Fruit fly (Drosophila melanogaster) whole organism, embryonic: ENCODE results near the gene Tti1.
A peak's percentile ranks its signal among the peaks of the same experiment; 100 is the strongest.

Experiments used
- Aef1 ChIP-seq: fragments of 200-800 bp; sonication (Bioruptor generic); IDR thresholded peaks from 3 replicates; pipeline ENCODE4 v1.3.6; 2022; ENCODE audit warnings: missing biosample characterization, missing genetic modification characterization
- CG10267 ChIP-seq: fragments of 200-800 bp; sonication (Bioruptor generic); optimal IDR thresholded peaks from 2 replicates; lab custom pipeline; 2018; ENCODE audit warnings: missing biosample characterization, mild to moderate bottlenecking, missing genetic modification characterization, moderate library complexity
- CG10321 ChIP-seq: fragments of 200-800 bp; sonication (Bioruptor generic); IDR thresholded peaks from 2 replicates; pipeline ENCODE4 v1.3.6; 2022; ENCODE audit warnings: missing biosample characterization, missing genetic modification characterization
- CG10959 ChIP-seq: fragments of 200-800 bp; sonication (Bioruptor generic); IDR thresholded peaks from 2 replicates; pipeline ENCODE4 v1.3.6; 2022; ENCODE audit warnings: missing biosample characterization, missing genetic modification characterization
- CG11085 ChIP-seq: fragments of 200-800 bp; sonication (Bioruptor generic); IDR thresholded peaks from 2 replicates; pipeline ENCODE4 v1.3.6; 2022; ENCODE audit warnings: missing biosample characterization, missing genetic modification characterization
- CG13424 ChIP-seq: fragments of 200-800 bp; sonication (Bioruptor generic); optimal IDR thresholded peaks from 2 replicates; lab custom pipeline; 2019; ENCODE audit warnings: missing biosample characterization, mild to moderate bottlenecking, missing genetic modification characterization, moderate library complexity
- CG14860 ChIP-seq: fragments of 200-800 bp; sonication (Bioruptor generic); IDR thresholded peaks from 3 replicates; pipeline ENCODE4 v1.3.6; 2022; ENCODE audit warnings: missing biosample characterization, missing genetic modification characterization; ENCODE audit not compliant: partially characterized antibody
- CG15073 ChIP-seq: fragments of 200-800 bp; sonication (Bioruptor generic); optimal IDR thresholded peaks from 2 replicates; lab custom pipeline; 2016; ENCODE audit warnings: missing biosample characterization, missing genetic modification characterization
- CG15696 ChIP-seq: fragments of 200-800 bp; sonication (Bioruptor generic); optimal IDR thresholded peaks from 2 replicates; lab custom pipeline; 2019; ENCODE audit warnings: missing biosample characterization, mild to moderate bottlenecking, missing genetic modification characterization, moderate library complexity
- CG1602 ChIP-seq: fragments of 200-800 bp; sonication (Bioruptor generic); optimal IDR thresholded peaks from 3 replicates; lab custom pipeline; 2016; ENCODE audit warnings: missing biosample characterization, missing genetic modification characterization
- CG16813 ChIP-seq: fragments of 200-800 bp; sonication (Bioruptor generic); IDR thresholded peaks from 3 replicates; pipeline ENCODE4 v1.3.6; 2022; ENCODE audit warnings: missing biosample characterization, missing genetic modification characterization; ENCODE audit not compliant: partially characterized antibody
- CG18764 ChIP-seq: fragments of 200-800 bp; sonication (Bioruptor generic); optimal IDR thresholded peaks from 3 replicates; lab custom pipeline; 2016; ENCODE audit warnings: missing biosample characterization, missing genetic modification characterization
- CG3407 ChIP-seq: fragments of 200-800 bp; sonication (Bioruptor generic); optimal IDR thresholded peaks from 2 replicates; lab custom pipeline; 2018; ENCODE audit warnings: missing biosample characterization, mild to moderate bottlenecking, missing genetic modification characterization
- CG3995 ChIP-seq: fragments of 200-800 bp; sonication (Bioruptor generic); optimal IDR thresholded peaks from 3 replicates; lab custom pipeline; 2016; ENCODE audit warnings: missing biosample characterization, missing genetic modification characterization
- CG42726 ChIP-seq: fragments of 200-800 bp; sonication (Bioruptor generic); IDR thresholded peaks from 2 replicates; pipeline ENCODE4 v1.3.6; 2022; ENCODE audit warnings: missing biosample characterization, missing genetic modification characterization; ENCODE audit not compliant: partially characterized antibody
- CG4360 ChIP-seq: fragments of 200-800 bp; sonication (Bioruptor generic); IDR thresholded peaks from 2 replicates; pipeline ENCODE4 v1.3.6; 2022; ENCODE audit warnings: missing biosample characterization, missing genetic modification characterization
- CG4617 ChIP-seq: fragments of 200-800 bp; sonication (Bioruptor generic); optimal IDR thresholded peaks from 3 replicates; lab custom pipeline; 2016; ENCODE audit warnings: missing biosample characterization, missing genetic modification characterization, borderline replicate concordance
- CG7357 ChIP-seq: fragments of 200-800 bp; sonication (Bioruptor generic); IDR thresholded peaks from 3 replicates; pipeline ENCODE4 v1.3.6; 2022; ENCODE audit warnings: missing biosample characterization, missing genetic modification characterization
- CG9215 ChIP-seq: fragments of 200-800 bp; sonication (Bioruptor generic); IDR thresholded peaks from 2 replicates; pipeline ENCODE4 v1.3.6; 2022; ENCODE audit warnings: missing biosample characterization, missing genetic modification characterization
- CG9609 ChIP-seq: fragments of 200-800 bp; sonication (Bioruptor generic); optimal IDR thresholded peaks from 3 replicates; lab custom pipeline; 2016; ENCODE audit warnings: missing biosample characterization, missing genetic modification characterization
- CG9932 ChIP-seq: fragments of 200-800 bp; sonication (Bioruptor generic); IDR thresholded peaks from 2 replicates; pipeline ENCODE4 v1.3.6; 2022; ENCODE audit warnings: missing biosample characterization, missing genetic modification characterization
- HHEX ChIP-seq: fragments of 200-800 bp; sonication (Bioruptor generic); optimal IDR thresholded peaks from 3 replicates; lab custom pipeline; 2017; ENCODE audit warnings: missing biosample characterization, mild to moderate bottlenecking, missing genetic modification characterization, missing genetic modification reagents
- HLH54F ChIP-seq: fragments of 200-800 bp; sonication (Bioruptor generic); optimal IDR thresholded peaks from 3 replicates; lab custom pipeline; 2016; ENCODE audit warnings: missing biosample characterization, missing genetic modification characterization
- MTF-1 ChIP-seq: fragments of 200-800 bp; sonication (Bioruptor generic); optimal IDR thresholded peaks from 2 replicates; lab custom pipeline; 2018; ENCODE audit warnings: missing biosample characterization, mild to moderate bottlenecking, missing genetic modification characterization, borderline replicate concordance
- Meics ChIP-seq: fragments of 200-800 bp; sonication (Bioruptor generic); optimal IDR thresholded peaks from 2 replicates; lab custom pipeline; 2017; ENCODE audit warnings: missing biosample characterization, mild to moderate bottlenecking, missing genetic modification characterization
- Mes4 ChIP-seq: fragments of 200-800 bp; sonication (Bioruptor generic); optimal IDR thresholded peaks from 2 replicates; lab custom pipeline; 2016; ENCODE audit warnings: missing biosample characterization, missing genetic modification characterization
- Oli ChIP-seq: fragments of 200-800 bp; sonication (Bioruptor generic); optimal IDR thresholded peaks from 2 replicates; lab custom pipeline; 2018; ENCODE audit warnings: missing biosample characterization, mild to moderate bottlenecking, missing genetic modification characterization, moderate library complexity
- Scr ChIP-seq: fragments of 200-800 bp; sonication (Bioruptor generic); IDR thresholded peaks from 2 replicates; pipeline ENCODE4 v1.3.6; 2022; ENCODE audit warnings: missing biosample characterization, missing genetic modification characterization; ENCODE audit not compliant: partially characterized antibody
- ap ChIP-seq: fragments of 200-800 bp; sonication (Bioruptor generic); IDR thresholded peaks from 2 replicates; pipeline ENCODE4 v1.3.6; 2022; ENCODE audit warnings: missing biosample characterization, missing genetic modification characterization
- btn ChIP-seq: fragments of 200-800 bp; sonication (Bioruptor generic); optimal IDR thresholded peaks from 2 replicates; lab custom pipeline; 2016; ENCODE audit warnings: missing biosample characterization, missing genetic modification characterization
- cas ChIP-seq: fragments of 200-800 bp; sonication (Bioruptor generic); IDR thresholded peaks from 2 replicates; pipeline ENCODE4 v1.3.6; 2022; ENCODE audit warnings: missing biosample characterization, missing genetic modification characterization
- caup ChIP-seq: fragments of 200-800 bp; sonication (Bioruptor generic); optimal IDR thresholded peaks from 3 replicates; lab custom pipeline; 2017; ENCODE audit warnings: missing biosample characterization, mild to moderate bottlenecking, missing genetic modification characterization, moderate library complexity; ENCODE audit not compliant: severe bottlenecking
- chinmo ChIP-seq: fragments of 200-800 bp; sonication (Bioruptor generic); IDR thresholded peaks from 4 replicates; pipeline ENCODE4 v1.3.6; 2022; ENCODE audit warnings: missing biosample characterization, missing genetic modification characterization; ENCODE audit not compliant: partially characterized antibody
- danr ChIP-seq: fragments of 200-800 bp; sonication (Bioruptor generic); IDR thresholded peaks from 2 replicates; pipeline ENCODE4 v1.3.6; 2022; ENCODE audit warnings: missing biosample characterization, missing genetic modification characterization
- dati ChIP-seq: fragments of 200-800 bp; sonication (Bioruptor generic); IDR thresholded peaks from 2 replicates; pipeline ENCODE4 v1.3.6; 2022; ENCODE audit warnings: missing biosample characterization, missing genetic modification characterization
- dysf ChIP-seq: fragments of 200-800 bp; sonication (Bioruptor generic); IDR thresholded peaks from 3 replicates; pipeline ENCODE4 v1.3.6; 2022; ENCODE audit warnings: missing biosample characterization, missing genetic modification characterization
- eve ChIP-seq, 2 experiments: fragments of >200 bp; optimal IDR thresholded peaks; 2 replicates each; lab custom pipeline; 2017; ENCODE audit warnings: missing biosample characterization in 2 of 2, missing genetic modification characterization in 2 of 2
- fd96Cb ChIP-seq: fragments of 200-800 bp; sonication (Bioruptor generic); optimal IDR thresholded peaks from 2 replicates; lab custom pipeline; 2018; ENCODE audit warnings: missing biosample characterization, mild to moderate bottlenecking, missing genetic modification characterization, moderate library complexity
- inv ChIP-seq: fragments of 200-800 bp; sonication (Bioruptor generic); IDR thresholded peaks from 2 replicates; pipeline ENCODE4 v1.3.6; 2022; ENCODE audit warnings: missing biosample characterization, missing genetic modification characterization; ENCODE audit not compliant: partially characterized antibody
- knrl ChIP-seq: fragments of 200-800 bp; sonication (Bioruptor generic); IDR thresholded peaks from 3 replicates; pipeline ENCODE4 v1.3.6; 2022; ENCODE audit warnings: missing biosample characterization, missing genetic modification characterization; ENCODE audit not compliant: partially characterized antibody
- lov ChIP-seq, 2 experiments: fragments of 200-800 bp in 1 of 2; fragments of >200 bp in 1 of 2; sonication (Bioruptor generic) in 1 of 2; IDR thresholded peaks in 1 of 2; optimal IDR thresholded peaks in 1 of 2; 2 replicates in 1 of 2; 3 replicates in 1 of 2; pipeline versions ENCODE4 v1.3.6 to Lab custom; 2017 to 2022; ENCODE audit warnings: missing biosample characterization in 1 of 2, missing genetic modification characterization in 1 of 2
- mirr ChIP-seq: fragments of 200-800 bp; sonication (Bioruptor generic); optimal IDR thresholded peaks from 3 replicates; lab custom pipeline; 2018; ENCODE audit warnings: missing biosample characterization, mild to moderate bottlenecking, missing genetic modification characterization
- org-1 ChIP-seq: fragments of 200-800 bp; sonication (Bioruptor generic); optimal IDR thresholded peaks from 2 replicates; lab custom pipeline; 2017; ENCODE audit warnings: missing biosample characterization, missing genetic modification characterization
- p53 ChIP-seq: fragments of 200-800 bp; sonication (Bioruptor generic); optimal IDR thresholded peaks from 2 replicates; lab custom pipeline; 2016; ENCODE audit warnings: missing biosample characterization, missing genetic modification characterization
- prd ChIP-seq, 3 experiments: fragments of >200 bp in 2 of 3; fragments of 200-800 bp in 1 of 3; sonication (Bioruptor generic) in 1 of 3; optimal IDR thresholded peaks in 2 of 3; IDR thresholded peaks in 1 of 3; 2 replicates in 2 of 3; 3 replicates in 1 of 3; pipeline versions ENCODE4 v1.3.6 to Lab custom; 2017 to 2022; ENCODE audit warnings: missing biosample characterization in 1 of 3, missing genetic modification characterization in 1 of 3
- sd ChIP-seq: fragments of 200-800 bp; sonication (Bioruptor generic); optimal IDR thresholded peaks from 3 replicates; lab custom pipeline; 2018; ENCODE audit warnings: missing biosample characterization, mild to moderate bottlenecking, missing genetic modification characterization, moderate library complexity
- seq ChIP-seq: fragments of 200-800 bp; sonication (Bioruptor generic); IDR thresholded peaks from 2 replicates; pipeline ENCODE4 v1.3.6; 2022; ENCODE audit warnings: missing biosample characterization, missing genetic modification characterization
- unc-4 ChIP-seq: fragments of 200-800 bp; sonication (Bioruptor generic); IDR thresholded peaks from 2 replicates; pipeline ENCODE4 v1.3.6; 2022; ENCODE audit warnings: missing biosample characterization, missing genetic modification characterization; ENCODE audit not compliant: partially characterized antibody
- usp ChIP-seq: fragments of >200 bp; optimal IDR thresholded peaks from 2 replicates; lab custom pipeline; 2017; ENCODE audit warnings: missing biosample characterization, missing genetic modification characterization
- vfl ChIP-seq: fragments of 200-800 bp; sonication (Bioruptor generic); optimal IDR thresholded peaks from 2 replicates; lab custom pipeline; 2016; ENCODE audit warnings: missing biosample characterization, missing genetic modification characterization

Gene Tti1

dm6 chr3R:9710886-9711285, 43.6 kb downstream of the Tti1 start, which contains the start of the genes trbd and dmt (continued):
- TF ChIP-seq caup (GFP tag; lab: Kevin White, UChicago) (no peak), CG10959 (GFP tag; lab: Robert Waterston, UW) (no peak), CG9609 (GFP tag; lab: Kevin White, UChicago) (peak; percentile 53), Meics (GFP tag; lab: Kevin White, UChicago) (no peak), CG11085 (GFP tag; lab: Robert Waterston, UW) (no peak), chinmo (GFP tag; lab: Robert Waterston, UW) (no peak), unc-4 (no peak), CG18764 (peak; percentile 22), CG4617 (GFP tag; lab: Kevin White, UChicago) (peak; percentile 99), CG10267 (tag; lab: Kevin White, UChicago) (peak; percentile 98), knrl (GFP tag; lab: Robert Waterston, UW) (no peak), p53 (GFP tag; lab: Kevin White, UChicago) (peak; percentile 78), dati (GFP tag; lab: Robert Waterston, UW) (no peak), CG14860 (GFP tag; lab: Robert Waterston, UW) (no peak), CG9215 (GFP tag; lab: Robert Waterston, UW) (no peak), MTF-1 (no peak), cas (GFP tag; lab: Robert Waterston, UW) (no peak), lov (optimal IDR thresholded peaks at IDR 0.05; lab: Kevin White, UChicago) (no peak), lov (GFP tag; IDR thresholded peaks at IDR 0.05; lab: Robert Waterston, UW) (no peak), CG3995 (GFP tag; lab: Kevin White, UChicago) (peak; percentile 52), btn (peak; percentile 19), fd96Cb (tag; lab: Kevin White, UChicago) (no peak), Scr (no peak), vfl (peak; percentile 64), org-1 (GFP tag; lab: Kevin White, UChicago) (no peak), sd (tag; lab: Kevin White, UChicago) (no peak), CG15073 (no peak), CG4360 (GFP tag; lab: Robert Waterston, UW) (no peak), CG1602 (GFP tag; lab: Kevin White, UChicago) (peak; percentile 40), CG42726 (GFP tag; lab: Robert Waterston, UW) (no peak), inv (GFP tag; lab: Robert Waterston, UW) (no peak), CG7357 (GFP tag; lab: Robert Waterston, UW) (no peak), HHEX (no peak), prd (optimal IDR thresholded peaks at IDR 0.05; lab: Kevin White, UChicago) (no peak), prd (GFP tag; IDR thresholded peaks at IDR 0.05; lab: Robert Waterston, UW) (no peak), mirr (no peak), danr (GFP tag; lab: Robert Waterston, UW) (no peak), CG13424 (tag; lab: Kevin White, UChicago) (no peak), CG9932 (GFP tag; lab: Robert Waterston, UW) (no peak), ap (GFP tag; lab: Robert Waterston, UW) (no peak), eve (GFP tag; optimal IDR thresholded peaks at IDR 0.05; lab: Kevin White, UChicago) (no peak), seq (GFP tag; lab: Robert Waterston, UW) (no peak), HLH54F (peak; percentile 74), Aef1 (no peak), Mes4 (GFP tag; lab: Kevin White, UChicago) (peak; percentile 29), CG10321 (no peak), CG16813 (no peak), Oli (tag; lab: Kevin White, UChicago) (no peak), CG3407 (GFP tag; lab: Kevin White, UChicago) (no peak), dysf (GFP tag; lab: Robert Waterston, UW) (no peak), CG15696 (tag; lab: Kevin White, UChicago) (no peak), usp (GFP tag; lab: Kevin White, UChicago) (no peak)
